Fruit fly (Drosophila melanogaster) whole organism, embryonic: Measurements from ENCODE around the gene CG18428.
A peak's percentile ranks its signal among the peaks of the same experiment; 100 is the strongest.

Source experiments
- Ada2b ChIP-seq: fragments of 200-800 bp; sonication (Bioruptor generic); IDR thresholded peaks from 2 replicates; pipeline ENCODE4 v1.3.6; 2022; ENCODE audit warnings: missing biosample characterization, missing genetic modification characterization
- C15 ChIP-seq: fragments of 200-800 bp; sonication (Bioruptor generic); IDR thresholded peaks from 3 replicates; pipeline ENCODE4 v1.3.6; 2022; ENCODE audit warnings: missing biosample characterization, missing genetic modification characterization
- CG11696 ChIP-seq: fragments of 200-800 bp; sonication (Bioruptor generic); IDR thresholded peaks from 2 replicates; pipeline ENCODE4 v1.3.6; 2022; ENCODE audit warnings: missing biosample characterization, missing genetic modification characterization
- CG12744 ChIP-seq: fragments of 200-800 bp; sonication (Bioruptor generic); optimal IDR thresholded peaks from 2 replicates; lab custom pipeline; 2016; ENCODE audit warnings: missing biosample characterization, missing genetic modification characterization
- CG13624 ChIP-seq: fragments of 200-800 bp; sonication (Bioruptor generic); optimal IDR thresholded peaks from 2 replicates; lab custom pipeline; 2016; ENCODE audit warnings: missing biosample characterization, missing genetic modification characterization
- CG13775 ChIP-seq: fragments of 200-800 bp; sonication (Bioruptor generic); optimal IDR thresholded peaks from 3 replicates; lab custom pipeline; 2017; ENCODE audit warnings: missing biosample characterization, mild to moderate bottlenecking, missing genetic modification characterization
- CG17361 ChIP-seq: fragments of 200-800 bp; sonication (Bioruptor generic); IDR thresholded peaks from 3 replicates; pipeline ENCODE4 v1.3.6; 2022; ENCODE audit warnings: missing biosample characterization, missing genetic modification characterization
- CG17385 ChIP-seq: fragments of 200-800 bp; sonication (Bioruptor generic); optimal IDR thresholded peaks from 3 replicates; lab custom pipeline; 2018; ENCODE audit warnings: missing biosample characterization, mild to moderate bottlenecking, missing genetic modification characterization
- CG17912 ChIP-seq: fragments of 200-800 bp; sonication (Bioruptor generic); optimal IDR thresholded peaks from 2 replicates; lab custom pipeline; 2018; ENCODE audit warnings: missing biosample characterization, mild to moderate bottlenecking, missing genetic modification characterization
- CG30403 ChIP-seq: fragments of 200-800 bp; sonication (Bioruptor generic); optimal IDR thresholded peaks from 3 replicates; lab custom pipeline; 2016; ENCODE audit warnings: missing biosample characterization, missing genetic modification characterization
- CG3726 ChIP-seq: fragments of 200-800 bp; sonication (Bioruptor generic); IDR thresholded peaks from 3 replicates; pipeline ENCODE4, ENCODE4 v1.3.6; 2022; ENCODE audit warnings: missing biosample characterization, missing genetic modification characterization
- CG3995 ChIP-seq: fragments of 200-800 bp; sonication (Bioruptor generic); optimal IDR thresholded peaks from 3 replicates; lab custom pipeline; 2016; ENCODE audit warnings: missing biosample characterization, missing genetic modification characterization
- CG4282 ChIP-seq: fragments of 200-800 bp; sonication (Bioruptor generic); optimal IDR thresholded peaks from 2 replicates; lab custom pipeline; 2016; ENCODE audit warnings: missing biosample characterization, missing genetic modification characterization
- CG4404 ChIP-seq: fragments of 200-800 bp; sonication (Bioruptor generic); IDR thresholded peaks from 2 replicates; pipeline ENCODE4 v1.3.6; 2022; ENCODE audit warnings: missing biosample characterization, missing genetic modification characterization
- CG4424 ChIP-seq: fragments of 200-800 bp; sonication (Bioruptor generic); optimal IDR thresholded peaks from 3 replicates; lab custom pipeline; 2016; ENCODE audit warnings: missing biosample characterization, missing genetic modification characterization
- CG4617 ChIP-seq: fragments of 200-800 bp; sonication (Bioruptor generic); optimal IDR thresholded peaks from 3 replicates; lab custom pipeline; 2016; ENCODE audit warnings: missing biosample characterization, missing genetic modification characterization, borderline replicate concordance
- CG4730 ChIP-seq: fragments of 200-800 bp; sonication (Bioruptor generic); IDR thresholded peaks from 2 replicates; pipeline ENCODE4 v1.3.6; 2022; ENCODE audit warnings: missing biosample characterization, missing genetic modification characterization
- CG6175 ChIP-seq: fragments of 200-800 bp; sonication (Bioruptor generic); IDR thresholded peaks from 3 replicates; pipeline ENCODE4 v1.3.6; 2022; ENCODE audit warnings: missing biosample characterization, missing genetic modification characterization
- CG7928 ChIP-seq: fragments of 200-800 bp; sonication (Bioruptor generic); optimal IDR thresholded peaks from 2 replicates; lab custom pipeline; 2017; ENCODE audit warnings: missing biosample characterization, mild to moderate bottlenecking, missing genetic modification characterization
- CG8281 ChIP-seq: fragments of 200-800 bp; sonication (Bioruptor generic); optimal IDR thresholded peaks from 2 replicates; lab custom pipeline; 2018; ENCODE audit warnings: missing biosample characterization, mild to moderate bottlenecking, missing genetic modification characterization, moderate library complexity
- D19B ChIP-seq: fragments of 200-800 bp; sonication (Bioruptor generic); optimal IDR thresholded peaks from 2 replicates; lab custom pipeline; 2017; ENCODE audit warnings: missing biosample characterization, mild to moderate bottlenecking, missing genetic modification characterization
- Dip3 ChIP-seq: fragments of 200-800 bp; sonication (Bioruptor generic); optimal IDR thresholded peaks from 3 replicates; lab custom pipeline; 2016; ENCODE audit warnings: missing biosample characterization, missing genetic modification characterization
- GATAe ChIP-seq: fragments of 200-800 bp; sonication (Bioruptor generic); conservative IDR thresholded peaks from 2 replicates; pipeline ENCODE4 v1.3.6; 2022; ENCODE audit warnings: missing biosample characterization, missing genetic modification characterization
- Hand ChIP-seq: fragments of 200-800 bp; sonication (Bioruptor generic); optimal IDR thresholded peaks from 2 replicates; lab custom pipeline; 2017; ENCODE audit warnings: mild to moderate bottlenecking, missing biosample characterization, missing genetic modification reagents, missing genetic modification characterization
- Jarid2 ChIP-seq: fragments of 200-800 bp; sonication (Bioruptor generic); optimal IDR thresholded peaks from 3 replicates; lab custom pipeline; 2017; ENCODE audit warnings: mild to moderate bottlenecking, missing biosample characterization, missing genetic modification reagents, missing genetic modification characterization
- Kr ChIP-seq: fragments of 200-800 bp; sonication (Bioruptor generic); optimal IDR thresholded peaks from 2 replicates; lab custom pipeline; 2017; ENCODE audit warnings: missing biosample characterization, mild to moderate bottlenecking, missing genetic modification characterization
- Lhr ChIP-seq: fragments of 200-800 bp; sonication (Bioruptor generic); optimal IDR thresholded peaks from 3 replicates; lab custom pipeline; 2017; ENCODE audit warnings: mild to moderate bottlenecking, missing biosample characterization, missing genetic modification reagents, missing genetic modification characterization
- Lpt ChIP-seq: fragments of >200 bp; optimal IDR thresholded peaks from 2 replicates; lab custom pipeline; 2018; ENCODE audit warnings: missing biosample characterization, missing genetic modification characterization
- Meics ChIP-seq: fragments of 200-800 bp; sonication (Bioruptor generic); optimal IDR thresholded peaks from 2 replicates; lab custom pipeline; 2017; ENCODE audit warnings: missing biosample characterization, mild to moderate bottlenecking, missing genetic modification characterization
- Six4 ChIP-seq: fragments of 200-800 bp; sonication (Bioruptor generic); optimal IDR thresholded peaks from 2 replicates; lab custom pipeline; 2016; ENCODE audit warnings: missing biosample characterization, missing genetic modification characterization
- Stat92E ChIP-seq, 3 experiments: fragments of >200 bp in 2 of 3; fragments of 200-800 bp in 1 of 3; sonication (Bioruptor generic) in 1 of 3; optimal IDR thresholded peaks; 2 replicates each; lab custom pipeline; 2017 to 2019; ENCODE audit warnings: missing biosample characterization in 3 of 3, missing genetic modification characterization in 3 of 3, mild to moderate bottlenecking in 1 of 3, moderate library complexity in 1 of 3
- Vsx1 ChIP-seq: fragments of 200-800 bp; sonication (Bioruptor generic); optimal IDR thresholded peaks from 2 replicates; lab custom pipeline; 2017; ENCODE audit warnings: missing biosample characterization, mild to moderate bottlenecking, missing genetic modification characterization, missing genetic modification reagents
- Xrp1 ChIP-seq: fragments of 200-800 bp; sonication (Bioruptor generic); IDR thresholded peaks from 2 replicates; pipeline ENCODE4 v1.3.6; 2022; ENCODE audit warnings: missing biosample characterization, missing genetic modification characterization
- ci ChIP-seq: fragments of 200-800 bp; sonication (Bioruptor generic); IDR thresholded peaks from 3 replicates; pipeline ENCODE4 v1.3.6; 2022; ENCODE audit warnings: missing biosample characterization, missing genetic modification characterization
- eve ChIP-seq, 2 experiments: fragments of >200 bp; optimal IDR thresholded peaks; 2 replicates each; lab custom pipeline; 2017; ENCODE audit warnings: missing biosample characterization in 2 of 2, missing genetic modification characterization in 2 of 2
- fru ChIP-seq: fragments of >200 bp; optimal IDR thresholded peaks from 2 replicates; lab custom pipeline; 2017
- hkb ChIP-seq, 2 experiments: fragments of 200-800 bp in 1 of 2; fragments of >200 bp in 1 of 2; sonication (Bioruptor generic) in 1 of 2; IDR thresholded peaks in 1 of 2; optimal IDR thresholded peaks in 1 of 2; 2 replicates each; pipeline versions ENCODE4 v1.3.6 to Lab custom; 2017 to 2022; ENCODE audit warnings: missing biosample characterization in 1 of 2, missing genetic modification characterization in 1 of 2
- hth ChIP-seq: fragments of >200 bp; optimal IDR thresholded peaks from 2 replicates; lab custom pipeline; 2017; ENCODE audit warnings: inconsistent platforms
- luna ChIP-seq: fragments of 200-800 bp; sonication (Bioruptor generic); optimal IDR thresholded peaks from 2 replicates; lab custom pipeline; 2016; ENCODE audit warnings: missing biosample characterization, missing genetic modification characterization
- nerfin-2 ChIP-seq: fragments of 200-800 bp; sonication (Bioruptor generic); IDR thresholded peaks from 2 replicates; pipeline ENCODE4 v1.3.6; 2022; ENCODE audit warnings: missing biosample characterization, missing genetic modification characterization; ENCODE audit not compliant: partially characterized antibody
- shn ChIP-seq: fragments of 200-800 bp; sonication (Bioruptor generic); optimal IDR thresholded peaks from 3 replicates; lab custom pipeline; 2016; ENCODE audit warnings: missing biosample characterization, missing genetic modification characterization
- slou ChIP-seq: fragments of 200-800 bp; sonication (Bioruptor generic); optimal IDR thresholded peaks from 3 replicates; lab custom pipeline; 2016; ENCODE audit warnings: missing biosample characterization, missing genetic modification characterization
- sna ChIP-seq: fragments of 200-800 bp; sonication (Bioruptor generic); IDR thresholded peaks from 2 replicates; pipeline ENCODE4 v1.3.6; 2022; ENCODE audit warnings: missing biosample characterization, missing genetic modification characterization; ENCODE audit not compliant: partially characterized antibody
- tin ChIP-seq: fragments of 200-800 bp; sonication (Bioruptor generic); optimal IDR thresholded peaks from 3 replicates; lab custom pipeline; 2016; ENCODE audit warnings: missing biosample characterization, missing genetic modification characterization
- tna ChIP-seq: fragments of 200-800 bp; sonication (Bioruptor generic); IDR thresholded peaks from 2 replicates; pipeline ENCODE4 v1.3.6; 2022; ENCODE audit warnings: missing biosample characterization, missing genetic modification characterization; ENCODE audit not compliant: partially characterized antibody
- wdn ChIP-seq: fragments of 200-800 bp; sonication (Bioruptor generic); IDR thresholded peaks from 2 replicates; pipeline ENCODE4 v1.3.6; 2022; ENCODE audit warnings: missing biosample characterization, missing genetic modification characterization
- wor ChIP-seq: fragments of 200-800 bp; sonication (Bioruptor generic); IDR thresholded peaks from 2 replicates; pipeline ENCODE4 v1.3.6; 2022; ENCODE audit warnings: missing biosample characterization, missing genetic modification characterization
- z ChIP-seq: fragments of 200-800 bp; sonication (Bioruptor generic); IDR thresholded peaks from 3 replicates; pipeline ENCODE4 v1.3.6; 2022; ENCODE audit warnings: missing biosample characterization, missing genetic modification characterization
- zen ChIP-seq: fragments of 200-800 bp; sonication (Bioruptor generic); optimal IDR thresholded peaks from 3 replicates; lab custom pipeline; 2018; ENCODE audit warnings: missing biosample characterization, mild to moderate bottlenecking, missing genetic modification characterization, moderate library complexity

CG18428 gene

dm6 chr3R:24151924-24152809, 43.0 kb downstream of the CG18428 start, which contains the start of the genes p38a and CG6178 (continued):
- TF ChIP-seq CG6175 (GFP tag; lab: Robert Waterston, UW) (peak; percentile 91), CG4404 (GFP tag; lab: Robert Waterston, UW) (peak; percentile 88), z (GFP tag; lab: Robert Waterston, UW) (peak; percentile 43; the same call in 1 of the 3 replicates), CG30403 (GFP tag; lab: Kevin White, UChicago) (peak; percentile 95), ci (GFP tag; lab: Robert Waterston, UW) (peak; percentile 89), Vsx1 (GFP tag; lab: Kevin White, UChicago) (peak; percentile 89), CG4730 (GFP tag; lab: Robert Waterston, UW) (peak; percentile 96), CG7928 (GFP tag; lab: Kevin White, UChicago) (peak; percentile 74), Hand (GFP tag; lab: Kevin White, UChicago) (peak; percentile 95), CG3726 (GFP tag; lab: Robert Waterston, UW) (peak; percentile 95), tna (no peak), Dip3 (GFP tag; lab: Kevin White, UChicago) (peak; percentile 76), fru (lab: Kevin White, UChicago) (no peak), Lhr (GFP tag; lab: Kevin White, UChicago) (peak; percentile 46), Stat92E (GFP tag; optimal IDR thresholded peaks at IDR 0.05; lab: Kevin White, UChicago) (peak in 1 of 3 experiments; percentile 76), zen (peak; percentile 93), CG12744 (GFP tag; lab: Kevin White, UChicago) (no peak), CG3995 (GFP tag; lab: Kevin White, UChicago) (peak; percentile 39), Meics (peak; percentile 98), C15 (GFP tag; lab: Robert Waterston, UW) (peak; percentile 95), Lpt (GFP tag; lab: Kevin White, UChicago) (no peak), tin (GFP tag; lab: Kevin White, UChicago) (peak; percentile 92), nerfin-2 (GFP tag; lab: Robert Waterston, UW) (no peak), Six4 (GFP tag; lab: Kevin White, UChicago) (peak; percentile 84), CG4424 (peak; percentile 94), CG4282 (no peak), CG11696 (peak; percentile 81), sna (GFP tag; lab: Robert Waterston, UW) (no peak), slou (GFP tag; lab: Kevin White, UChicago) (peak; percentile 82), Ada2b (peak; percentile 95), shn (GFP tag; lab: Kevin White, UChicago) (peak; percentile 68), GATAe (GFP tag; lab: Robert Waterston, UW) (peak; percentile 89), CG17361 (GFP tag; lab: Robert Waterston, UW) (peak; percentile 100), CG8281 (tag; lab: Kevin White, UChicago) (peak; percentile 88), CG13624 (peak; percentile 56), Kr (GFP tag; lab: Kevin White, UChicago) (no peak), hth (lab: Kevin White, UChicago) (no peak), CG13775 (GFP tag; lab: Kevin White, UChicago) (peak; percentile 98), wor (GFP tag; lab: Robert Waterston, UW) (peak; percentile 96), D19B (GFP tag; lab: Kevin White, UChicago) (peak; percentile 94), CG17385 (GFP tag; lab: Kevin White, UChicago) (peak; percentile 94), CG4617 (GFP tag; lab: Kevin White, UChicago) (peak; percentile 82), hkb (optimal IDR thresholded peaks at IDR 0.05; lab: Kevin White, UChicago) (no peak), hkb (GFP tag; IDR thresholded peaks at IDR 0.05; lab: Robert Waterston, UW) (peak; percentile 97), Jarid2 (peak; percentile 86), eve (GFP tag; optimal IDR thresholded peaks at IDR 0.05; lab: Kevin White, UChicago) (no peak), CG17912 (GFP tag; lab: Kevin White, UChicago) (peak; percentile 91), wdn (GFP tag; lab: Robert Waterston, UW) (peak; percentile 95), luna (GFP tag; lab: Kevin White, UChicago) (no peak), Xrp1 (GFP tag; lab: Robert Waterston, UW) (peak; percentile 96)
